Worm (Caenorhabditis elegans): ENCODE data around the gene pbo-5.
A peak's percentile ranks its signal among the peaks of the same experiment; 100 is the strongest.

Gene pbo-5

ce11 chrV:20871194-20871593, 44.1 kb upstream of the pbo-5 start:
- no peak for TF ChIP-seq unc-55 (GFP tag; optimal IDR thresholded peaks at IDR 0.05)
- no peak for TF ChIP-seq T23F11.4 (GFP tag; optimal IDR thresholded peaks at IDR 0.05)
- no peak for TF ChIP-seq npax-4 (tag; optimal IDR thresholded peaks at IDR 0.05)
- no peak for TF ChIP-seq ceh-6 (GFP tag; optimal IDR thresholded peaks at IDR 0.05)
- no peak for TF ChIP-seq ceh-48 (tag; optimal IDR thresholded peaks at IDR 0.05)
- no peak for TF ChIP-seq pag-3 (tag; optimal IDR thresholded peaks at IDR 0.05; ENCODE audit: borderline replicate concordance)
- no peak for TF ChIP-seq ceh-19 (GFP tag; optimal IDR thresholded peaks at IDR 0.05)
- TF ChIP-seq fkh-6 (tag; optimal IDR thresholded peaks at IDR 0.05) = no peak
- TF ChIP-seq sox-2 (GFP tag; IDR thresholded peaks at IDR 0.05) = no peak
- no peak for TF ChIP-seq C38D4.7 (GFP tag; optimal IDR thresholded peaks at IDR 0.05)
- no peak for TF ChIP-seq C08G9.2 (tag; optimal IDR thresholded peaks at IDR 0.05)
- TF ChIP-seq rnt-1 (tag; optimal IDR thresholded peaks at IDR 0.05) = no peak
- TF ChIP-seq unc-42 (tag; optimal IDR thresholded peaks at IDR 0.05) = no peak

ce11 chrV:20873144-20873543, 42.1 kb upstream of the pbo-5 start:
- no peak for TF ChIP-seq hlh-8 (tag; optimal IDR thresholded peaks at IDR 0.05)
- TF ChIP-seq unc-42 (tag; optimal IDR thresholded peaks at IDR 0.05) = peak; percentile 99
- TF ChIP-seq ceh-31 (tag; optimal IDR thresholded peaks at IDR 0.05) = peak; percentile 2

- TF ChIP-seq nfya-1 (tag; optimal IDR thresholded peaks at IDR 0.05) (no peak), ceh-18 (tag; optimal IDR thresholded peaks at IDR 0.05) (no peak), ceh-22 (tag; optimal IDR thresholded peaks at IDR 0.05) (no peak), pha-4 (tag; optimal IDR thresholded peaks at IDR 0.05) (no peak), C38D4.7 (GFP tag; optimal IDR thresholded peaks at IDR 0.05) (no peak), syd-9 (tag; optimal IDR thresholded peaks at IDR 0.05) (no peak), gmeb-2 (tag; optimal IDR thresholded peaks at IDR 0.05) (no peak), mec-3 (tag; optimal IDR thresholded peaks at IDR 0.05; ENCODE audit: borderline replicate concordance) (no peak), lim-6 (tag; optimal IDR thresholded peaks at IDR 0.05) (no peak), F13H6.1 (tag; optimal IDR thresholded peaks at IDR 0.05) (no peak), odd-2 (tag; optimal IDR thresholded peaks at IDR 0.05) (no peak), ceh-24 (tag; optimal IDR thresholded peaks at IDR 0.05) (no peak), madf-2 (tag; optimal IDR thresholded peaks at IDR 0.05) (no peak), zip-5 (tag; optimal IDR thresholded peaks at IDR 0.05) (no peak), ceh-31 (tag; optimal IDR thresholded peaks at IDR 0.05) (no peak), sox-4 (tag; optimal IDR thresholded peaks at IDR 0.05) (no peak), ceh-14 (tag; optimal IDR thresholded peaks at IDR 0.05) (no peak)
Observed at ce11 chrV:20875324-20875723, 40.0 kb upstream of the pbo-5 start.

ce11 chrV:20879069-20879667, 36.1 kb upstream of the pbo-5 start, which contains the start of gene unc-80:
Gene unc-80 (plus strand): TSS chrV:20879601.
- TF ChIP-seq pag-3 (tag; optimal IDR thresholded peaks at IDR 0.05; ENCODE audit: borderline replicate concordance) (no peak), ceh-48 (tag; optimal IDR thresholded peaks at IDR 0.05) (peak; percentile 12), unc-3 (GFP tag; conservative IDR thresholded peaks at IDR 0.05) (no peak), unc-3 (tag; optimal IDR thresholded peaks at IDR 0.05) (peak; percentile 54), hlh-30 (tag; optimal IDR thresholded peaks at IDR 0.05; ENCODE audit: insufficient read depth) (no peak), zip-5 (tag; optimal IDR thresholded peaks at IDR 0.05) (no peak), che-1 (tag; optimal IDR thresholded peaks at IDR 0.05) (no peak), hlh-6 (tag; optimal IDR thresholded peaks at IDR 0.05) (no peak), nhr-232 (tag; optimal IDR thresholded peaks at IDR 0.05) (no peak), ztf-16 (tag; optimal IDR thresholded peaks at IDR 0.05) (no peak), sdc-2 (tag; optimal IDR thresholded peaks at IDR 0.05) (no peak), ama-1 (optimal IDR thresholded peaks at IDR 0.05) (no peak), unc-42 (tag; optimal IDR thresholded peaks at IDR 0.05) (peak; percentile 76), nhr-11 (tag; optimal IDR thresholded peaks at IDR 0.05) (peak; percentile 71), ceh-6 (GFP tag; optimal IDR thresholded peaks at IDR 0.05) (no peak), F13H6.1 (tag; optimal IDR thresholded peaks at IDR 0.05) (no peak), ceh-18 (tag; optimal IDR thresholded peaks at IDR 0.05) (peak; percentile 47), ttx-3 (tag; optimal IDR thresholded peaks at IDR 0.05) (no peak), rnt-1 (tag; optimal IDR thresholded peaks at IDR 0.05) (no peak), ceh-24 (tag; optimal IDR thresholded peaks at IDR 0.05) (no peak), mec-3 (tag; optimal IDR thresholded peaks at IDR 0.05; ENCODE audit: borderline replicate concordance) (no peak), nfya-1 (tag; optimal IDR thresholded peaks at IDR 0.05) (peak; percentile 44), tbx-7 (tag; optimal IDR thresholded peaks at IDR 0.05) (no peak), tbx-2 (tag; optimal IDR thresholded peaks at IDR 0.05) (peak; percentile 53), sox-4 (tag; optimal IDR thresholded peaks at IDR 0.05) (no peak), elt-4 (tag; optimal IDR thresholded peaks at IDR 0.05) (no peak), C08G9.2 (tag; optimal IDR thresholded peaks at IDR 0.05) (no peak), ref-2 (tag; optimal IDR thresholded peaks at IDR 0.05) (no peak), fkh-10 (GFP tag; optimal IDR thresholded peaks at IDR 0.05) (no peak)
